Fruit fly (Drosophila melanogaster) whole organism, embryonic: ENCODE data around the gene Syt14.

Source experiments
- ATbp ChIP-seq: fragments of 200-800 bp; sonication (Bioruptor generic); optimal IDR thresholded peaks from 2 replicates; lab custom pipeline; 2017; ENCODE audit warnings: missing biosample characterization, mild to moderate bottlenecking, missing genetic modification characterization, missing genetic modification reagents
- B-H1 ChIP-seq: fragments of 200-800 bp; sonication (Bioruptor generic); IDR thresholded peaks from 3 replicates; pipeline ENCODE4 v1.3.6; 2022; ENCODE audit warnings: missing biosample characterization, missing genetic modification characterization
- C15 ChIP-seq: fragments of 200-800 bp; sonication (Bioruptor generic); IDR thresholded peaks from 3 replicates; pipeline ENCODE4 v1.3.6; 2022; ENCODE audit warnings: missing biosample characterization, missing genetic modification characterization
- CG10565 ChIP-seq: fragments of 200-800 bp; sonication (Bioruptor generic); optimal IDR thresholded peaks from 3 replicates; lab custom pipeline; 2016; ENCODE audit warnings: missing biosample characterization, mild to moderate bottlenecking, missing genetic modification characterization
- CG11398 ChIP-seq: fragments of 200-800 bp; sonication (Bioruptor generic); optimal IDR thresholded peaks from 2 replicates; lab custom pipeline; 2016; ENCODE audit warnings: missing biosample characterization, missing genetic modification characterization
- CG17568 ChIP-seq: fragments of 200-800 bp; sonication (Bioruptor generic); optimal IDR thresholded peaks from 2 replicates; lab custom pipeline; 2018; ENCODE audit warnings: missing biosample characterization, mild to moderate bottlenecking, missing genetic modification characterization, moderate library complexity
- CG31224 ChIP-seq: fragments of 200-800 bp; sonication (Bioruptor generic); IDR thresholded peaks from 2 replicates; pipeline ENCODE4 v1.3.6; 2022; ENCODE audit warnings: missing biosample characterization, missing genetic modification characterization
- CG34376 ChIP-seq: fragments of 200-800 bp; sonication (Bioruptor generic); optimal IDR thresholded peaks from 2 replicates; lab custom pipeline; 2018; ENCODE audit warnings: missing biosample characterization, mild to moderate bottlenecking, missing genetic modification characterization
- CG4854 ChIP-seq: fragments of 200-800 bp; sonication (Bioruptor generic); optimal IDR thresholded peaks from 2 replicates; lab custom pipeline; 2016; ENCODE audit warnings: missing biosample characterization, missing genetic modification characterization, inconsistent platforms
- CG6272 ChIP-seq: fragments of 200-800 bp; sonication (Bioruptor generic); IDR thresholded peaks from 2 replicates; pipeline ENCODE4 v1.3.6; 2022; ENCODE audit warnings: missing biosample characterization, missing genetic modification characterization
- CG6654 ChIP-seq: fragments of 200-800 bp; sonication (Bioruptor generic); optimal IDR thresholded peaks from 2 replicates; lab custom pipeline; 2017; ENCODE audit warnings: missing biosample characterization, mild to moderate bottlenecking, missing genetic modification characterization
- CG7786 ChIP-seq: fragments of 200-800 bp; sonication (Bioruptor generic); optimal IDR thresholded peaks from 2 replicates; lab custom pipeline; 2016; ENCODE audit warnings: missing biosample characterization, missing genetic modification characterization
- CG7839 ChIP-seq: fragments of 200-800 bp; sonication (Bioruptor generic); optimal IDR thresholded peaks from 3 replicates; lab custom pipeline; 2018; ENCODE audit warnings: missing biosample characterization, mild to moderate bottlenecking, missing genetic modification characterization, moderate library complexity
- CG8290 ChIP-seq, 3 experiments: fragments of 200-800 bp; sonication (Bioruptor generic); optimal IDR thresholded peaks; 2 replicates each; lab custom pipeline; 2016 to 2019; ENCODE audit warnings: missing biosample characterization in 3 of 3, missing genetic modification characterization in 3 of 3, mild to moderate bottlenecking in 2 of 3, moderate library complexity in 1 of 3
- CG9215 ChIP-seq: fragments of 200-800 bp; sonication (Bioruptor generic); IDR thresholded peaks from 2 replicates; pipeline ENCODE4 v1.3.6; 2022; ENCODE audit warnings: missing biosample characterization, missing genetic modification characterization
- CG9727 ChIP-seq: fragments of 200-800 bp; sonication (Bioruptor generic); optimal IDR thresholded peaks from 3 replicates; lab custom pipeline; 2017; ENCODE audit warnings: missing biosample characterization, mild to moderate bottlenecking, missing genetic modification characterization
- CG9817 ChIP-seq: fragments of 200-800 bp; sonication (Bioruptor generic); optimal IDR thresholded peaks from 2 replicates; lab custom pipeline; 2018; ENCODE audit warnings: missing biosample characterization, mild to moderate bottlenecking, missing genetic modification characterization, moderate library complexity
- CoRest ChIP-seq: fragments of 200-800 bp; sonication (Bioruptor generic); optimal IDR thresholded peaks from 3 replicates; lab custom pipeline; 2018; ENCODE audit warnings: missing biosample characterization, mild to moderate bottlenecking, missing genetic modification characterization, moderate library complexity
- CrebB ChIP-seq: fragments of 200-800 bp; sonication (Bioruptor generic); optimal IDR thresholded peaks from 3 replicates; lab custom pipeline; 2018; ENCODE audit warnings: missing biosample characterization, mild to moderate bottlenecking, missing genetic modification characterization
- D19A ChIP-seq: fragments of 200-800 bp; optimal IDR thresholded peaks from 3 replicates; lab custom pipeline; 2019; ENCODE audit warnings: missing biosample characterization, mild to moderate bottlenecking, missing genetic modification characterization, moderate library complexity
- Ets97D ChIP-seq: fragments of 200-800 bp; sonication (Bioruptor generic); optimal IDR thresholded peaks from 3 replicates; lab custom pipeline; 2016; ENCODE audit warnings: missing biosample characterization, missing genetic modification characterization
- Fer2 ChIP-seq: fragments of 200-800 bp; sonication (Bioruptor generic); optimal IDR thresholded peaks from 2 replicates; lab custom pipeline; 2018; ENCODE audit warnings: missing biosample characterization, mild to moderate bottlenecking, missing genetic modification characterization, moderate library complexity
- Gsc ChIP-seq: fragments of 200-800 bp; sonication (Bioruptor generic); IDR thresholded peaks from 2 replicates; pipeline ENCODE4 v1.3.6; 2022; ENCODE audit warnings: missing biosample characterization, missing genetic modification characterization
- Myb ChIP-seq: fragments of 200-800 bp; sonication (Bioruptor generic); optimal IDR thresholded peaks from 2 replicates; lab custom pipeline; 2016; ENCODE audit warnings: missing biosample characterization, missing genetic modification characterization
- NFAT ChIP-seq: fragments of 200-800 bp; sonication (Bioruptor generic); IDR thresholded peaks from 2 replicates; pipeline ENCODE4 v1.3.6; 2022; ENCODE audit warnings: missing biosample characterization, missing genetic modification characterization
- Nf-YA ChIP-seq: fragments of 200-800 bp; sonication (Bioruptor generic); IDR thresholded peaks from 2 replicates; pipeline ENCODE4 v1.3.6; 2022; ENCODE audit warnings: missing biosample characterization, missing genetic modification characterization
- NfI ChIP-seq: fragments of 200-800 bp; sonication (Bioruptor generic); optimal IDR thresholded peaks from 3 replicates; lab custom pipeline; 2018; ENCODE audit warnings: missing biosample characterization, mild to moderate bottlenecking, missing genetic modification characterization, moderate library complexity
- Opbp ChIP-seq: fragments of 200-800 bp; sonication (Bioruptor generic); IDR thresholded peaks from 3 replicates; pipeline ENCODE4 v1.3.6; 2022; ENCODE audit warnings: missing biosample characterization, missing genetic modification characterization; ENCODE audit not compliant: partially characterized antibody
- Poxn ChIP-seq: fragments of 200-800 bp; sonication (Bioruptor generic); IDR thresholded peaks from 2 replicates; pipeline ENCODE4 v1.3.6; 2022; ENCODE audit warnings: missing biosample characterization, missing genetic modification characterization
- Sox102F ChIP-seq: fragments of 200-800 bp; sonication (Bioruptor generic); optimal IDR thresholded peaks from 2 replicates; lab custom pipeline; 2018; ENCODE audit warnings: missing biosample characterization, mild to moderate bottlenecking, missing genetic modification characterization, moderate library complexity
- Trl ChIP-seq, 3 experiments: fragments of >200 bp in 2 of 3; fragments of 200-800 bp in 1 of 3; sonication (Bioruptor generic) in 1 of 3; optimal IDR thresholded peaks; 2 replicates in 1 of 3; 3 replicates in 2 of 3; lab custom pipeline; 2016 to 2017; ENCODE audit warnings: missing biosample characterization in 1 of 3, missing genetic modification characterization in 1 of 3
- Xrp1 ChIP-seq: fragments of 200-800 bp; sonication (Bioruptor generic); IDR thresholded peaks from 2 replicates; pipeline ENCODE4 v1.3.6; 2022; ENCODE audit warnings: missing biosample characterization, missing genetic modification characterization
- ci ChIP-seq: fragments of 200-800 bp; sonication (Bioruptor generic); IDR thresholded peaks from 3 replicates; pipeline ENCODE4 v1.3.6; 2022; ENCODE audit warnings: missing biosample characterization, missing genetic modification characterization
- dati ChIP-seq: fragments of 200-800 bp; sonication (Bioruptor generic); IDR thresholded peaks from 2 replicates; pipeline ENCODE4 v1.3.6; 2022; ENCODE audit warnings: missing biosample characterization, missing genetic modification characterization
- dimm ChIP-seq: fragments of 200-800 bp; sonication (Bioruptor generic); IDR thresholded peaks from 2 replicates; pipeline ENCODE4 v1.3.6; 2022; ENCODE audit warnings: missing biosample characterization, missing genetic modification characterization
- ftz-f1 ChIP-seq: fragments of 200-800 bp; sonication (Bioruptor generic); optimal IDR thresholded peaks from 2 replicates; lab custom pipeline; 2016; ENCODE audit warnings: missing biosample characterization, missing genetic modification characterization
- gcm2 ChIP-seq: fragments of 200-800 bp; sonication (Bioruptor generic); optimal IDR thresholded peaks from 2 replicates; lab custom pipeline; 2016; ENCODE audit warnings: missing biosample characterization, missing genetic modification characterization
- gt ChIP-seq: fragments of 200-800 bp; sonication (Bioruptor generic); IDR thresholded peaks from 2 replicates; pipeline ENCODE4 v1.3.6; 2022; ENCODE audit warnings: missing biosample characterization, missing genetic modification characterization
- her ChIP-seq: fragments of 200-800 bp; sonication (Bioruptor generic); optimal IDR thresholded peaks from 2 replicates; lab custom pipeline; 2016; ENCODE audit warnings: missing biosample characterization, missing genetic modification characterization
- jing ChIP-seq: fragments of 200-800 bp; sonication (Bioruptor generic); optimal IDR thresholded peaks from 2 replicates; lab custom pipeline; 2018; ENCODE audit warnings: missing biosample characterization, mild to moderate bottlenecking, missing genetic modification characterization
- oc ChIP-seq: fragments of 200-800 bp; sonication (Bioruptor generic); optimal IDR thresholded peaks from 2 replicates; lab custom pipeline; 2018; ENCODE audit warnings: missing biosample characterization, mild to moderate bottlenecking, missing genetic modification characterization, moderate library complexity
- otp ChIP-seq: fragments of 200-800 bp; sonication (Bioruptor generic); IDR thresholded peaks from 3 replicates; pipeline ENCODE4, ENCODE4 v1.3.6; 2022; ENCODE audit warnings: missing biosample characterization, missing genetic modification characterization
- pnt ChIP-seq: fragments of 200-800 bp; sonication (Bioruptor generic); optimal IDR thresholded peaks from 3 replicates; lab custom pipeline; 2016; ENCODE audit warnings: missing biosample characterization, missing genetic modification characterization
- run ChIP-seq: fragments of 200-800 bp; sonication (Bioruptor generic); optimal IDR thresholded peaks from 3 replicates; lab custom pipeline; 2018; ENCODE audit warnings: missing biosample characterization, mild to moderate bottlenecking, missing genetic modification characterization
- sens-2 ChIP-seq: fragments of 200-800 bp; sonication (Bioruptor generic); IDR thresholded peaks from 2 replicates; pipeline ENCODE4 v1.3.6; 2022; ENCODE audit warnings: missing biosample characterization, missing genetic modification characterization
- sima ChIP-seq: fragments of 200-800 bp; sonication (Bioruptor generic); optimal IDR thresholded peaks from 2 replicates; lab custom pipeline; 2016; ENCODE audit warnings: missing biosample characterization, missing genetic modification characterization
- slou ChIP-seq: fragments of 200-800 bp; sonication (Bioruptor generic); optimal IDR thresholded peaks from 3 replicates; lab custom pipeline; 2016; ENCODE audit warnings: missing biosample characterization, missing genetic modification characterization
- sob ChIP-seq: fragments of 200-800 bp; sonication (Bioruptor generic); IDR thresholded peaks from 2 replicates; pipeline ENCODE4 v1.3.6; 2022; ENCODE audit warnings: missing biosample characterization, missing genetic modification characterization
- tgo ChIP-seq: fragments of 200-800 bp; sonication (Bioruptor generic); IDR thresholded peaks from 3 replicates; pipeline ENCODE4 v1.3.6; 2022; ENCODE audit warnings: missing biosample characterization, missing genetic modification characterization
- tup ChIP-seq: fragments of 200-800 bp; sonication (Bioruptor generic); optimal IDR thresholded peaks from 2 replicates; lab custom pipeline; 2016; ENCODE audit warnings: missing biosample characterization, mild to moderate bottlenecking, missing genetic modification characterization, moderate library complexity
- vfl ChIP-seq: fragments of 200-800 bp; sonication (Bioruptor generic); optimal IDR thresholded peaks from 2 replicates; lab custom pipeline; 2016; ENCODE audit warnings: missing biosample characterization, missing genetic modification characterization
- zfh1 ChIP-seq: fragments of 200-800 bp; sonication (Bioruptor generic); IDR thresholded peaks from 3 replicates; pipeline ENCODE4 v1.3.6; 2022; ENCODE audit warnings: missing biosample characterization, missing genetic modification characterization

Gene Syt14

dm6 chr3R:4337580-4337979 is 18.7 kb upstream of the Syt14 start, which contains the start of the genes Skp2 and CG1103 (continued):
- TF ChIP-seq sens-2 (GFP tag; lab: Robert Waterston, UW) (no peak), Fer2 (tag; lab: Kevin White, UChicago) (no peak), gcm2 (no peak), zfh1 (GFP tag; lab: Robert Waterston, UW) (no peak), CG9727 (GFP tag; lab: Kevin White, UChicago) (no peak), D19A (tag; lab: Kevin White, UChicago) (no peak), CG4854 (GFP tag; lab: Kevin White, UChicago) (no peak), B-H1 (GFP tag; lab: Robert Waterston, UW) (no peak), C15 (no peak), run (tag; lab: Kevin White, UChicago) (no peak), pnt (GFP tag; lab: Kevin White, UChicago) (no peak), Ets97D (peak; percentile 56), dimm (GFP tag; lab: Robert Waterston, UW) (no peak), CG7786 (GFP tag; lab: Kevin White, UChicago) (no peak), oc (tag; lab: Kevin White, UChicago) (no peak), tgo (GFP tag; lab: Robert Waterston, UW) (no peak), Sox102F (GFP tag; lab: Kevin White, UChicago) (no peak), jing (no peak), CG6654 (GFP tag; lab: Kevin White, UChicago) (no peak), CrebB (tag; lab: Kevin White, UChicago) (no peak), CG10565 (no peak), sima (GFP tag; lab: Kevin White, UChicago) (no peak), tup (GFP tag; lab: Kevin White, UChicago) (no peak), gt (GFP tag; lab: Robert Waterston, UW) (no peak), CG34376 (GFP tag; lab: Kevin White, UChicago) (peak; percentile 1), CG31224 (GFP tag; lab: Robert Waterston, UW) (no peak), ci (GFP tag; lab: Robert Waterston, UW) (0 out of 3 replicates have a peak, but pooled peaks have one; percentile 12), Myb (GFP tag; lab: Kevin White, UChicago) (peak; percentile 27), CG8290 (GFP tag; optimal IDR thresholded peaks at IDR 0.05; lab: Kevin White, UChicago) (peak; percentile 11), CG8290 (tag; optimal IDR thresholded peaks at IDR 0.05; lab: Kevin White, UChicago) (peak in 1 of 2 experiments; percentile 64), CoRest (tag; lab: Kevin White, UChicago) (peak; percentile 10), NfI (no peak), NFAT (GFP tag; lab: Robert Waterston, UW) (no peak), dati (GFP tag; lab: Robert Waterston, UW) (no peak), vfl (GFP tag; lab: Kevin White, UChicago) (no peak), otp (no peak), CG17568 (GFP tag; lab: Kevin White, UChicago) (no peak), ATbp (GFP tag; lab: Kevin White, UChicago) (no peak), Trl (optimal IDR thresholded peaks at IDR 0.05; lab: Kevin White, UChicago) (peak in 1 of 2 experiments; percentile 38), Trl (GFP tag; optimal IDR thresholded peaks at IDR 0.05; lab: Kevin White, UChicago) (no peak), Xrp1 (GFP tag; lab: Robert Waterston, UW) (no peak), her (GFP tag; lab: Kevin White, UChicago) (no peak), Opbp (GFP tag; lab: Robert Waterston, UW) (peak; percentile 60), CG6272 (GFP tag; lab: Robert Waterston, UW) (no peak), CG11398 (GFP tag; lab: Kevin White, UChicago) (no peak), Gsc (GFP tag; lab: Robert Waterston, UW) (no peak), Poxn (GFP tag; lab: Robert Waterston, UW) (no peak), CG9817 (tag; lab: Kevin White, UChicago) (no peak), CG7839 (tag; lab: Kevin White, UChicago) (no peak), CG9215 (no peak), ftz-f1 (GFP tag; lab: Kevin White, UChicago) (peak; percentile 83), Nf-YA (GFP tag; lab: Robert Waterston, UW) (no peak), sob (GFP tag; lab: Robert Waterston, UW) (no peak), slou (GFP tag; lab: Kevin White, UChicago) (no peak)
